Worm (Caenorhabditis elegans): ENCODE data around the gene B0403.3.

Gene B0403.3

ce11 chrX:7057357-7057756, 5.8 kb downstream of the B0403.3 start, which contains the start of gene B0403.5:
TSS of gene B0403.5 (plus strand) at chrX:7057724.
- TF ChIP-seq sem-2 (GFP tag; optimal IDR thresholded peaks at IDR 0.05) (no peak), unc-62 (GFP tag; optimal IDR thresholded peaks at IDR 0.05) (no peak), blmp-1 (tag; optimal IDR thresholded peaks at IDR 0.05) (no peak), ztf-11 (tag; optimal IDR thresholded peaks at IDR 0.05) (no peak), elt-3 (tag; optimal IDR thresholded peaks at IDR 0.05) (no peak), pha-4 (tag; optimal IDR thresholded peaks at IDR 0.05) (no peak), M03D4.4 (tag; optimal IDR thresholded peaks at IDR 0.05) (no peak), ham-2 (GFP tag; optimal IDR thresholded peaks at IDR 0.05) (no peak), mab-5 (tag; optimal IDR thresholded peaks at IDR 0.05) (no peak), tbx-8 (GFP tag; optimal IDR thresholded peaks at IDR 0.05) (no peak), flh-1 (GFP tag; optimal IDR thresholded peaks at IDR 0.05) (no peak), lin-32 (GFP tag; optimal IDR thresholded peaks at IDR 0.05) (no peak), nhr-237 (tag; optimal IDR thresholded peaks at IDR 0.05) (no peak), ceh-43 (GFP tag; optimal IDR thresholded peaks at IDR 0.05) (no peak), lsy-2 (tag; optimal IDR thresholded peaks at IDR 0.05) (no peak), unc-120 (tag; optimal IDR thresholded peaks at IDR 0.05; ENCODE audit: poor library complexity, severe bottlenecking) (no peak), nhr-2 (tag; optimal IDR thresholded peaks at IDR 0.05) (no peak), hlh-1 (tag; optimal IDR thresholded peaks at IDR 0.05) (no peak)

ce11 chrX:7050290-7050689, 12.8 kb downstream of the B0403.3 start, which contains the start of gene ubc-17:
TSS of gene ubc-17 (plus strand) at chrX:7050590.
- TF ChIP-seq unc-120 (tag; optimal IDR thresholded peaks at IDR 0.05; ENCODE audit: poor library complexity, severe bottlenecking) (no peak), cnd-1 (tag; optimal IDR thresholded peaks at IDR 0.05) (no peak)

- TF ChIP-seq ceh-39 (tag; optimal IDR thresholded peaks at IDR 0.05) = no peak
- peak; percentile 100 for TF ChIP-seq ces-1 (GFP tag; optimal IDR thresholded peaks at IDR 0.05)
Observed at ce11 chrX:7040760-7041159, 22.4 kb downstream of the B0403.3 start.

ce11 chrX:7037998-7038397, 25.1 kb downstream of the B0403.3 start:
- TF ChIP-seq ces-1 (GFP tag; optimal IDR thresholded peaks at IDR 0.05) = peak; percentile 38
- TF ChIP-seq ceh-39 (tag; optimal IDR thresholded peaks at IDR 0.05) = no peak

- no peak for TF ChIP-seq mab-5 (tag; optimal IDR thresholded peaks at IDR 0.05)
- TF ChIP-seq ceh-39 (tag; optimal IDR thresholded peaks at IDR 0.05) = no peak
Observed at ce11 chrX:7035937-7036336, 27.2 kb downstream of the B0403.3 start, which contains the start of gene cest-19. TSS of gene cest-19 (minus strand) at chrX:7036037.

ce11 chrX:7033716-7034270, 29.3 kb downstream of the B0403.3 start:
- TF ChIP-seq ces-1 (GFP tag; optimal IDR thresholded peaks at IDR 0.05) (peak; percentile 47), sptf-1 (tag; optimal IDR thresholded peaks at IDR 0.05) (no peak)

ce11 chrX:7028836-7029235, 34.3 kb downstream of the B0403.3 start, which contains the start of gene flp-26:
TSS of gene flp-26 (plus strand) at chrX:7029136.
- TF ChIP-seq mls-2 (tag; optimal IDR thresholded peaks at IDR 0.05) (no peak), nhr-76 (tag; optimal IDR thresholded peaks at IDR 0.05) (no peak), unc-39 (tag; optimal IDR thresholded peaks at IDR 0.05) (no peak), nhr-12 (tag; optimal IDR thresholded peaks at IDR 0.05) (no peak), ztf-11 (tag; optimal IDR thresholded peaks at IDR 0.05) (no peak), elt-3 (tag; optimal IDR thresholded peaks at IDR 0.05) (no peak), lin-13 (tag; optimal IDR thresholded peaks at IDR 0.05) (no peak), drap-1 (GFP tag; optimal IDR thresholded peaks at IDR 0.05) (no peak), elt-1 (tag; optimal IDR thresholded peaks at IDR 0.05; ENCODE audit: borderline replicate concordance, insufficient read depth) (no peak), snpc-4 (tag; optimal IDR thresholded peaks at IDR 0.05) (no peak), blmp-1 (tag; optimal IDR thresholded peaks at IDR 0.05) (no peak), nhr-2 (tag; optimal IDR thresholded peaks at IDR 0.05) (no peak), lin-32 (GFP tag; optimal IDR thresholded peaks at IDR 0.05) (no peak), tbx-8 (GFP tag; optimal IDR thresholded peaks at IDR 0.05) (no peak), ceh-83 (GFP tag; optimal IDR thresholded peaks at IDR 0.05) (no peak)

All from whole organism, mixed stage, embryonic.